Fruit fly (Drosophila melanogaster) Kc167 (cell line): Measurements from ENCODE around the gene mid.

Experiments used
- Myc ChIP-seq: fragments of >200 bp; optimal IDR thresholded peaks from 2 replicates; lab custom pipeline; 2017; ENCODE audit warnings: missing external identifiers
- h ChIP-seq: fragments of >200 bp; optimal IDR thresholded peaks from 3 replicates; lab custom pipeline; 2018; ENCODE audit warnings: missing external identifiers
- insv ChIP-seq: fragments of >200 bp; optimal IDR thresholded peaks from 3 replicates; lab custom pipeline; 2018; ENCODE audit warnings: missing external identifiers
- psq ChIP-seq: fragments of >200 bp; optimal IDR thresholded peaks from 2 replicates; lab custom pipeline; 2017; ENCODE audit warnings: missing external identifiers

- TF ChIP-seq psq = no peak
- TF ChIP-seq h (lab: Kevin White, UChicago) = no peak
- TF ChIP-seq Myc = no peak
- no peak for TF ChIP-seq insv (lab: Kevin White, UChicago)
Measured at dm6 chr2L:5429756-5430155, 31.7 kb upstream of the mid start.
